Fruit fly (Drosophila melanogaster) whole organism, adult: ENCODE data around the gene Swt1.

Experiments
- CG1620 ChIP-seq: fragments of 200-800 bp; sonication (Bioruptor generic); optimal IDR thresholded peaks from 2 replicates; lab custom pipeline; 2016; ENCODE audit warnings: missing biosample characterization, missing genetic modification characterization
- CG5204 ChIP-seq: fragments of 200-800 bp; sonication (Bioruptor generic); optimal IDR thresholded peaks from 2 replicates; lab custom pipeline; 2016; ENCODE audit warnings: missing biosample characterization, missing genetic modification characterization
- CG7045 ChIP-seq: fragments of 200-800 bp; sonication (Bioruptor generic); optimal IDR thresholded peaks from 2 replicates; lab custom pipeline; 2017; ENCODE audit warnings: missing biosample characterization, mild to moderate bottlenecking, missing genetic modification characterization
- Crg-1 ChIP-seq: fragments of 200-800 bp; sonication (Bioruptor generic); optimal IDR thresholded peaks from 2 replicates; lab custom pipeline; 2016; ENCODE audit warnings: missing biosample characterization, missing genetic modification characterization
- Hr96 ChIP-seq: fragments of 200-800 bp; sonication (Bioruptor generic); optimal IDR thresholded peaks from 2 replicates; lab custom pipeline; 2016; ENCODE audit warnings: missing biosample characterization, missing genetic modification characterization
- Mnt ChIP-seq: fragments of 200-800 bp; sonication (Bioruptor generic); optimal IDR thresholded peaks from 2 replicates; lab custom pipeline; 2016; ENCODE audit warnings: missing biosample characterization, mild to moderate bottlenecking, missing genetic modification characterization
- pad ChIP-seq: fragments of 200-800 bp; sonication (Bioruptor generic); optimal IDR thresholded peaks from 3 replicates; lab custom pipeline; 2017; ENCODE audit warnings: missing biosample characterization, missing genetic modification characterization, mild to moderate bottlenecking, moderate library complexity, missing genetic modification reagents
- toe ChIP-seq: fragments of 200-800 bp; sonication (Bioruptor generic); optimal IDR thresholded peaks from 2 replicates; lab custom pipeline; 2016; ENCODE audit warnings: missing biosample characterization, missing genetic modification characterization

DNA sequence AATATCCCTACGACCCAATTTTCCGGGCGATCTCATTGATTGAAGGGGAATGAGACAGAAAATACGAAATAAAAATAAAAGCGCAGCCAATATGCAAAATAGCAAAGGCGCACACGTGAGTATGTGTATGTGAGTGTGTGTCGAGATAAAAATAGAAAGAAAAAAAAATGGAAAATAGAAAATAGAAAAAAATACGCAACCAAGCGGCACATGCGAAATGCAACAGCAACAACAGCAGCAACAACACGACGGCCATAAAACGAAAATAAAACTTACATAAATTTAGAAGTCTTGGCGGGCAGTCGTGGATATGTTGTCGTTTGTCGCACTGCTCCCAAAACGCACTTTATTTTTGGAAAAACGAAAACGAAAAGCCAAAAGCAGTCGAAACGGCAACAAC lies 33.1 kb downstream of the Swt1 start:
- no peak for TF ChIP-seq Hr96
- TF ChIP-seq CG1620 = no peak
- TF ChIP-seq Crg-1 (GFP tag; lab: Kevin White, UChicago) = no peak
- no peak for TF ChIP-seq toe (GFP tag; lab: Kevin White, UChicago)
- no peak for TF ChIP-seq CG5204 (GFP tag; lab: Kevin White, UChicago)
- TF ChIP-seq CG7045 (GFP tag; lab: Kevin White, UChicago) = no peak
- no peak for TF ChIP-seq pad (GFP tag; lab: Kevin White, UChicago)
- TF ChIP-seq Mnt (GFP tag; lab: Kevin White, UChicago) = no peak
